Worm (Caenorhabditis elegans) whole organism, young adult: ENCODE measurements around the gene F53A9.6.

ENCODE experiments used
- B0261.1 ChIP-seq: sonication (generic microtip); optimal IDR thresholded peaks from 2 replicates; lab custom pipeline; 2016; ENCODE audit warnings: mild to moderate bottlenecking, missing genetic modification characterization, moderate library complexity, missing compliant biosample characterization
- F37B4.10 ChIP-seq: fragments of 200-800 bp; sonication (Bioruptor generic); IDR thresholded peaks from 2 replicates; pipeline ENCODE4 v1.3.6; 2022; ENCODE audit warnings: missing genetic modification characterization, missing compliant biosample characterization
- F55B11.4 ChIP-seq: sonication (generic microtip); optimal IDR thresholded peaks from 2 replicates; lab custom pipeline; 2016; ENCODE audit warnings: missing compliant biosample characterization, missing genetic modification characterization, borderline replicate concordance; ENCODE audit not compliant: insufficient read depth
- F57A8.1 ChIP-seq: fragments of 200-800 bp; sonication (Bioruptor generic); optimal IDR thresholded peaks from 2 replicates; lab custom pipeline; 2018; ENCODE audit warnings: mild to moderate bottlenecking, missing genetic modification characterization, moderate library complexity, missing compliant biosample characterization
- K12H6.12 ChIP-seq: fragments of 200-800 bp; sonication (Bioruptor generic); optimal IDR thresholded peaks from 2 replicates; lab custom pipeline; 2018; ENCODE audit warnings: mild to moderate bottlenecking, missing genetic modification characterization, missing compliant biosample characterization
- Y53F4B.3 ChIP-seq: fragments of 200-800 bp; sonication (Bioruptor generic); IDR thresholded peaks from 2 replicates; pipeline ENCODE4 v1.3.6; 2022; ENCODE audit warnings: missing genetic modification reagents, missing genetic modification characterization, missing compliant biosample characterization
- Y56A3A.18 ChIP-seq: fragments of 200-800 bp; sonication (Bioruptor generic); IDR thresholded peaks from 2 replicates; pipeline ENCODE4 v1.3.6; 2022; ENCODE audit warnings: missing genetic modification reagents, missing genetic modification characterization, missing compliant biosample characterization
- ama-1 ChIP-seq, 3 experiments: fragments of 150-350 bp in 1 of 3; sonication (generic microtip) in 2 of 3; optimal IDR thresholded peaks; 2 replicates each; lab custom pipeline; 2014 to 2018; ENCODE audit warnings: missing biosample characterization in 2 of 3, missing genetic modification characterization in 2 of 3, missing genetic modification reagents in 2 of 3
- athp-1 ChIP-seq: sonication (generic microtip); optimal IDR thresholded peaks from 2 replicates; lab custom pipeline; 2017; ENCODE audit warnings: mild to moderate bottlenecking, missing genetic modification characterization, missing compliant biosample characterization
- attf-6 ChIP-seq: fragments of 200-800 bp; sonication (Bioruptor generic); IDR thresholded peaks from 2 replicates; pipeline ENCODE4 v1.3.6; 2022; ENCODE audit warnings: missing genetic modification reagents, missing genetic modification characterization, missing compliant biosample characterization
- ceh-27 ChIP-seq: fragments of 200-800 bp; sonication (Bioruptor generic); optimal IDR thresholded peaks from 2 replicates; lab custom pipeline; 2018; ENCODE audit warnings: mild to moderate bottlenecking, missing genetic modification characterization, moderate library complexity, missing compliant biosample characterization
- ceh-91 ChIP-seq: fragments of 200-800 bp; sonication (Bioruptor generic); IDR thresholded peaks from 2 replicates; pipeline ENCODE4 v1.3.6; 2022; ENCODE audit warnings: missing genetic modification reagents, missing genetic modification characterization, missing compliant biosample characterization
- dpl-1 ChIP-seq: fragments of 150-350 bp; optimal IDR thresholded peaks from 2 replicates; lab custom pipeline; 2014; ENCODE audit warnings: missing biosample characterization, missing genetic modification reagents, missing genetic modification characterization
- egl-44 ChIP-seq: fragments of 200-800 bp; sonication (Bioruptor generic); IDR thresholded peaks from 2 replicates; pipeline ENCODE4 v1.3.6; 2022; ENCODE audit warnings: missing genetic modification reagents, missing genetic modification characterization, missing compliant biosample characterization
- ekl-4 ChIP-seq: fragments of 200-800 bp; sonication (Bioruptor generic); IDR thresholded peaks from 2 replicates; pipeline ENCODE4 v1.3.6; 2022; ENCODE audit warnings: missing genetic modification reagents, missing genetic modification characterization, missing compliant biosample characterization
- ets-4 ChIP-seq: fragments of 200-800 bp; sonication (Bioruptor generic); optimal IDR thresholded peaks from 2 replicates; lab custom pipeline; 2018; ENCODE audit warnings: mild to moderate bottlenecking, missing genetic modification characterization, missing compliant biosample characterization
- him-1 ChIP-seq: sonication (generic microtip); optimal IDR thresholded peaks from 2 replicates; lab custom pipeline; 2016; ENCODE audit warnings: missing genotype, missing genetic modification reagents, missing genetic modification characterization, missing compliant biosample characterization
- hlh-12 ChIP-seq: sonication (generic microtip); optimal IDR thresholded peaks from 2 replicates; lab custom pipeline; 2016; ENCODE audit warnings: missing genetic modification characterization, missing compliant biosample characterization
- lin-26 ChIP-seq: fragments of 200-800 bp; sonication (Bioruptor generic); IDR thresholded peaks from 2 replicates; pipeline ENCODE4 v1.3.6; 2022; ENCODE audit warnings: missing genetic modification reagents, missing genetic modification characterization, missing compliant biosample characterization
- lin-40 ChIP-seq: sonication (generic microtip); optimal IDR thresholded peaks from 2 replicates; lab custom pipeline; 2016; ENCODE audit warnings: missing genetic modification characterization, mild to moderate bottlenecking, missing compliant biosample characterization, missing genotype, missing genetic modification reagents
- lin-54 ChIP-seq: fragments of 200-800 bp; sonication (Bioruptor generic); optimal IDR thresholded peaks from 2 replicates; lab custom pipeline; 2018; ENCODE audit warnings: mild to moderate bottlenecking, missing genetic modification characterization, missing compliant biosample characterization
- madf-10 ChIP-seq: sonication (generic microtip); optimal IDR thresholded peaks from 2 replicates; lab custom pipeline; 2016; ENCODE audit warnings: mild to moderate bottlenecking, missing genetic modification characterization, missing compliant biosample characterization
- nfya-1 ChIP-seq: sonication (generic microtip); optimal IDR thresholded peaks from 2 replicates; lab custom pipeline; 2017; ENCODE audit warnings: antibody characterized with exemption, missing compliant biosample characterization, missing genetic modification characterization, borderline replicate concordance; ENCODE audit not compliant: insufficient read depth
- nfyb-1 ChIP-seq: fragments of 200-800 bp; sonication (Bioruptor generic); IDR thresholded peaks from 2 replicates; pipeline ENCODE4 v1.3.6; 2022; ENCODE audit warnings: missing genetic modification reagents, missing genetic modification characterization, missing compliant biosample characterization
- nhr-120 ChIP-seq: fragments of 200-800 bp; sonication (Bioruptor generic); IDR thresholded peaks from 2 replicates; pipeline ENCODE4 v1.3.6; 2022; ENCODE audit warnings: missing genetic modification characterization, missing compliant biosample characterization
- nhr-27 ChIP-seq: fragments of 200-800 bp; sonication (Bioruptor generic); optimal IDR thresholded peaks from 2 replicates; lab custom pipeline; 2018; ENCODE audit warnings: mild to moderate bottlenecking, missing genetic modification characterization, moderate library complexity, missing compliant biosample characterization
- nhr-90 ChIP-seq: sonication (generic microtip); optimal IDR thresholded peaks from 2 replicates; lab custom pipeline; 2016; ENCODE audit warnings: missing genotype, mild to moderate bottlenecking, missing genetic modification characterization, missing compliant biosample characterization
- sdz-38 ChIP-seq: sonication (generic microtip); optimal IDR thresholded peaks from 2 replicates; lab custom pipeline; 2016; ENCODE audit warnings: missing genotype, missing genetic modification characterization, missing compliant biosample characterization
- sea-2 ChIP-seq: fragments of 200-800 bp; sonication (Bioruptor generic); IDR thresholded peaks from 2 replicates; pipeline ENCODE4 v1.3.6; 2022; ENCODE audit warnings: missing genetic modification characterization, missing compliant biosample characterization
- snpc-1.3 ChIP-seq: sonication (generic microtip); optimal IDR thresholded peaks from 2 replicates; lab custom pipeline; 2017; ENCODE audit warnings: missing genetic modification characterization, mild to moderate bottlenecking, missing compliant biosample characterization, antibody characterized with exemption, moderate library complexity, missing genotype, missing genetic modification reagents; ENCODE audit not compliant: insufficient read depth
- tbx-9 ChIP-seq: sonication (generic microtip); optimal IDR thresholded peaks from 2 replicates; lab custom pipeline; 2016; ENCODE audit warnings: borderline replicate concordance, missing genetic modification characterization, inconsistent platforms, missing compliant biosample characterization
- ztf-6 ChIP-seq: fragments of 200-800 bp; sonication (Bioruptor generic); IDR thresholded peaks from 2 replicates; pipeline ENCODE4 v1.3.6; 2022; ENCODE audit warnings: missing genetic modification reagents, missing genetic modification characterization, missing compliant biosample characterization

Gene F53A9.6

ce11 chrX:8745524-8745923, 31.9 kb upstream of the F53A9.6 start:
- TF ChIP-seq K12H6.12 (tag; lab: Kevin White, UChicago) (no peak), snpc-1.3 (tag; lab: Kevin White, UChicago) (no peak), dpl-1 (GFP tag; lab: Kevin White, UChicago) (no peak), nhr-90 (tag; lab: Kevin White, UChicago) (no peak), nhr-120 (GFP tag; lab: Robert Waterston, UW) (no peak), B0261.1 (tag; lab: Kevin White, UChicago) (no peak), ama-1 (optimal IDR thresholded peaks at IDR 0.05; lab: Kevin White, UChicago) (no peak), ama-1 (GFP tag; optimal IDR thresholded peaks at IDR 0.05; lab: Kevin White, UChicago) (no peak), ceh-91 (GFP tag; lab: Robert Waterston, UW) (no peak), sdz-38 (tag; lab: Kevin White, UChicago) (no peak), lin-40 (tag; lab: Kevin White, UChicago) (no peak), F57A8.1 (GFP tag; lab: Kevin White, UChicago) (no peak), lin-26 (GFP tag; lab: Robert Waterston, UW) (no peak)

ce11 chrX:8744192-8744985, 30.8 kb upstream of the F53A9.6 start:
- TF ChIP-seq Y56A3A.18 (no peak), sea-2 (GFP tag; lab: Robert Waterston, UW) (no peak), nhr-27 (tag; lab: Kevin White, UChicago) (no peak), egl-44 (GFP tag; lab: Robert Waterston, UW) (no peak), tbx-9 (tag; lab: Kevin White, UChicago) (no peak), ets-4 (GFP tag; lab: Kevin White, UChicago) (no peak), nfyb-1 (GFP tag; lab: Robert Waterston, UW) (no peak), lin-54 (GFP tag; lab: Kevin White, UChicago) (no peak), ekl-4 (no peak)

- TF ChIP-seq ztf-6 (no peak), Y53F4B.3 (GFP tag; lab: Robert Waterston, UW) (no peak), athp-1 (tag; lab: Kevin White, UChicago) (no peak), lin-40 (tag; lab: Kevin White, UChicago) (no peak), attf-6 (GFP tag; lab: Robert Waterston, UW) (no peak), ceh-27 (GFP tag; lab: Kevin White, UChicago) (no peak), sea-2 (GFP tag; lab: Robert Waterston, UW) (no peak), him-1 (tag; lab: Kevin White, UChicago) (no peak), nfya-1 (tag; lab: Kevin White, UChicago) (no peak), hlh-12 (no peak), F37B4.10 (no peak), nhr-90 (tag; lab: Kevin White, UChicago) (no peak), nfyb-1 (GFP tag; lab: Robert Waterston, UW) (no peak), F55B11.4 (tag; lab: Kevin White, UChicago) (no peak), madf-10 (tag; lab: Kevin White, UChicago) (no peak), ama-1 (optimal IDR thresholded peaks at IDR 0.05; lab: Kevin White, UChicago) (no peak), ama-1 (GFP tag; optimal IDR thresholded peaks at IDR 0.05; lab: Kevin White, UChicago) (no peak)
Observed at ce11 chrX:8742896-8743295, 29.3 kb upstream of the F53A9.6 start, which contains the start of gene M02D8.7. TSS of gene M02D8.7 (minus strand) at chrX:8742996.
